Fruit fly (Drosophila melanogaster): ENCODE results near the gene BTBD9.

DNA sequence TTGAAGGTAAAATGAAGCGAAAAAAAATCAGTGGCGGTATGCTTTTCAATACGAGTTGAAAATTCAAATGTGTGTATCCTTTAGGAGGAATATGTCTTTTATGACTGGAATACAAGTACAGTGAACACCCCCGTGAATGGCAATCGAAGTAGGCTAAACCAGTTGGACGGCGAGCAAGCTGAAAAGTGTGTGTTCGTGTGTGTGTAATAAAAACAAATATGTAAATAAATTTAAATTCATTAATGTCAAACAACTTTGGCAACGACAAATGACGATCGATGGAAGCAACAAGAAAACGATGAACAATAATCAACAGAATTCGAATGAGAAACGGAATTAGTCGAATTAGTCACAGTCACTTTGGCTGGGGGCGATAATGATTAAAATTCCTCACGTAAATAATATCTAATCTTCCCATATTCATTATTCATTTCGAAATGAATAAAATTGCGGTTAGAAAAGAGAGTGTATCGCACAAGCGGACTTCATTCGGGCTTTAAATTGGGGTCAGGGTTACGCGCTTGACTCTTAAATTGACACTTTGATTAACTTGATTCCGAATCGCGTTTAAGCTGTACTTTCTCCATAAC is 42.1 kb upstream of the BTBD9 start:
- TF ChIP-seq CG8478 (optimal IDR thresholded peaks at IDR 0.05) = no peak
- TF ChIP-seq CTCF (optimal IDR thresholded peaks at IDR 0.05) = no peak
